Fruit fly (Drosophila melanogaster): ENCODE data around the gene Sec24CD.

The Sec24CD gene

dm6 chr2L:2236722-2237121 lies at the start of gene Sec24CD:
Gene Sec24CD, minus strand, starts transcription at chr2L:2236844.
- TF ChIP-seq CG8478 (optimal IDR thresholded peaks at IDR 0.05) (no peak), CTCF (optimal IDR thresholded peaks at IDR 0.05) (no peak)

DNA sequence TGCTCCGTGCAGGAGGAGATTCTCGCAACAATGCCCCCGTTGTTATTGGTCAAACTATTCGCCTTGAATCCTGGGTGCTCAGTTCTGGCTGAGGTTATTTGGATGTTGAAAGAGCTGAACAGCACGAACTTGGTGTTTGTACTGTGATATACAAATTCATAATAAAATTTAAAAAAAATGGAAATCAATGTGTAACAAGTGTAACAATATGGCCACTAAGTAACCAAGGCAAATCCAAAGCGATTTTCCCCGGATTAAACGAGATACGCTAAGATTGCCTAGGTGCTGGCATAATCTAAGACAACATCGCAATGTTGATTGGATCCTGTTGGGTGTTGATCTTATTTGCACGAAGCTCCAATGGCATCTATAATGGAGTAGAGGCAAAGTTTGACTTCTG lies 48.2 kb upstream of the Sec24CD start, which contains the start of gene CG4271:
TSS of gene CG4271 (plus strand) at position 301 of the 400 bp plus-strand sequence.
- TF ChIP-seq CG8478 (optimal IDR thresholded peaks at IDR 0.05) = no peak
- TF ChIP-seq CTCF (optimal IDR thresholded peaks at IDR 0.05) = no peak

DNA sequence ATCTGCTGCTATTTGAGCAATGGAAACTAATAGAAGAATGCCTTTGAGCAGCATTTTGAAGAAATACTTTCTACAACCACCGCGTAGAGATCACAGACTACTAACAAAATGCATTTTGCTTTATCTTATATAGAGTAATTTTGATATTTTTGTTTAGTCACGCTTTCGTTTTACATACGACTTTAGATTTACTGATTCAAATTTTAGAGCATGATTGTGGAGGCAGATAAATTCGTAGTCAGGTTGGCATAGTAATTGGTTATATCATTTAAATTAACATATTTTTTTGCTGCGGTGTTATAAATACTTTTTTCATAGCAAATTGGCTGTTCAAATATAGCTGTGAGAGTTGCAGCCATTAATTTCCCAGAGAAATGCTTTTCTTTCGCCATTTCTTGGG lies 32.4 kb upstream of the Sec24CD start, which contains the start of gene CG17242:
TSS of gene CG17242 (minus strand) at position 101 of the 400 bp plus-strand sequence.
- TF ChIP-seq CG8478 (optimal IDR thresholded peaks at IDR 0.05) (no peak), CTCF (optimal IDR thresholded peaks at IDR 0.05) (no peak)

DNA sequence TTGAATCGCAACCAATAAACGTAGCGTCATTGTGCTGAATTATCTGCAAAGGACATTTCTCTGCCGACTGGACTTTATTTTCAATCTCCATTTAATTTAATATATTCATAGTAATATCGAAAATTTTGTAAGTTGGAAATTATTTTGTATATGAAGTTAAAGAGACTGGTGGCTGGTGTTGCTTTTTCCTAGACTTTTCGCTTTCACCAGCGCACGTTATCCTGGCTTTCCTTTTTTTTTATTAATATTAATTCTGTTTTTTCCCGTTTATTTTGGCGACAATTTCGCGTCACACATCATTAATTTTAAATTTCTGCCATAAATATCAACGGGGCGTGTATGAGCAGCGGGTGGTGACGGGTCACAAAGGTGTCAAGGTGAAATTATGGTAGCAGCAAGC lies 28.6 kb upstream of the Sec24CD start, which contains the start of gene CG34049:
TSS of gene CG34049 (minus strand) at position 101 of the 400 bp plus-strand sequence.
- TF ChIP-seq CG8478 (optimal IDR thresholded peaks at IDR 0.05) (no peak), CTCF (optimal IDR thresholded peaks at IDR 0.05) (no peak)

DNA sequence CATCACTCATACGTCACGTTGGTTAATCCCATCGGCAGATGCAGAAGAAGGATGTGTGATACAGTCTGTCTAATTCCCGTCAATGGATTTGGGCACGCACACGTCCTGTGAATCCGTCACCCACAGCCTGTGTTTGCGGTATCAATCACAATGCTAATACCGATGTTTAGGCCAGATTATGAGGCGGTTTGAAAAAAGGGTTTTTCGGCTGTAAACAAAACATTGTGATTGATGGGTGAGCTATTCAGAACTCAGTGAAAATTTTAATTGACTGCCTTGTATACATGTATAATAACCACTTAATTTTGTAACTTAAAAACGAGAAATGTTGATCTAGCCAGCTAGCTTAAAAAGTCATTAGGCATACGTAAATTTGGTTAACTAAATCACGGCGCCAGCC lies 26.5 kb upstream of the Sec24CD start, which contains the start of gene CG4270:
TSS of gene CG4270 (plus strand) at position 301 of the 400 bp plus-strand sequence.
- TF ChIP-seq CG8478 (optimal IDR thresholded peaks at IDR 0.05) (no peak), CTCF (optimal IDR thresholded peaks at IDR 0.05) (no peak)

- TF ChIP-seq CTCF (optimal IDR thresholded peaks at IDR 0.05) = no peak
- TF ChIP-seq CG8478 (optimal IDR thresholded peaks at IDR 0.05) = no peak
Observed at dm6 chr2L:2254950-2255349, 18.3 kb upstream of the Sec24CD start, which contains the start of gene Send1. Gene Send1, minus strand, starts transcription at chr2L:2255050.

- TF ChIP-seq CTCF (optimal IDR thresholded peaks at IDR 0.05) (no peak), CG8478 (optimal IDR thresholded peaks at IDR 0.05) (no peak)
Observed at dm6 chr2L:2252745-2253144, 16.1 kb upstream of the Sec24CD start, which contains the start of gene CG17234. Gene CG17234, plus strand, starts transcription at chr2L:2253045.

dm6 chr2L:2252241-2252640 lies 15.6 kb upstream of the Sec24CD start, which contains the start of gene CG17239:
Gene CG17239, minus strand, starts transcription at chr2L:2252341.
- no peak for TF ChIP-seq CTCF (optimal IDR thresholded peaks at IDR 0.05)
- no peak for TF ChIP-seq CG8478 (optimal IDR thresholded peaks at IDR 0.05)

DNA sequence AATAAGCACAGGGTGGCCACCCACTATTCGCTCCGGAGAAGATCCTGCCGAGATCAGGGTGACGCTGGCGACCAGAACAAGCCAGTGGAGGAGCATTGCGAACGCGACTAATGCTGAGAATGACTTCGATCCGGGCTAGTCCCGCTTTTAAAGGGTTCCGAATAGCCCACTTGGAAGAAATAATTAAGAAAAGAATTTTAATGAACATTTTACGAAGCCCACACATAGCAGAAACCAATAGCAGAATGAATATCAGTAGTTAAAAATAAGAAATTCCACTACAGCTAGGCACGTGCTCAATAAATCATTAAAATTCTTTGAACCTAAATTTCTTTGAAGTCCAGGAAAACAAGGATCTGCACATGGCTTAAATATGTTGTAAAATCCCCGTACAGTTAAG lies 14.5 kb upstream of the Sec24CD start, which contains the start of gene Ser12:
TSS of gene Ser12 (minus strand) at position 101 of the 400 bp plus-strand sequence.
- TF ChIP-seq CTCF (optimal IDR thresholded peaks at IDR 0.05) (no peak), CG8478 (optimal IDR thresholded peaks at IDR 0.05) (no peak)

DNA sequence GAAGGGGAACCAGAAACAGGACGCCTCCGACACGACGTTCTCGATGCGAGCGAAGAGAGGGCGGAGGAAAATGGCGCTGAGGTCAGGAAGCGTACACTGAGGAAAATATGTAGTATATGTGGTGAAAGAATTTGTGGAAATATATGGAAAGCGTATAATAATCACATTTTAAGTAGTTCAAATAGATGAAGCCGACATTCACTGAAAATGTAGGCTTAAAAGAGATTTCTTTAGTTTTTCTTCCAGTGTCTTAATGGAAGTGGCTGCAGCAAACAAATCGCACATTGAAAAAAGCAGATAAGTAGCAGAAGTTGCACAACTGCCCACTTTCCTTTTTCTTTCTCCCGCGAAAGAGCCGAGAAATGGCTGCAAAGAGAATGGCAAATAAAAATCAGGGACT lies 12.9 kb upstream of the Sec24CD start:
- TF ChIP-seq CTCF (optimal IDR thresholded peaks at IDR 0.05) = no peak
- TF ChIP-seq CG8478 (optimal IDR thresholded peaks at IDR 0.05) = no peak

DNA sequence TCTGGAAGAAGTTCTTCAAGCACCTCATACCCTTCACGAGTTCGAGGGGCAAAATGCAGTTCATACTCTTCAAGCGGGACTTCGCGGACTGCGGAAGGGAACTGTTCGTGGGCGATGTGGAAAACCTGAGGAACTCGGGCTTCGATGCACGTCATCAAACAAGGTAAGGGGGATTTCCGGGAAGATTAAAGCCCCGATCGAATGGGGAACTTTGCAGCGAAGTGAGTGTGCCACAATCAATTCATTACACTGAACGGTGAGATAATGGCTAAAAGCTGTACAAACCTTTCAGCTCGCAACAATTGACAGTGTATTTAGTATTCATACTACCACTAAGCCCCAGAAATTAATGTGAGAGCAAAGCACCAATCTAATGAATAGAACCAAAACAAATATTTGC lies 6.1 kb upstream of the Sec24CD start:
- no peak for TF ChIP-seq CTCF (optimal IDR thresholded peaks at IDR 0.05)
- TF ChIP-seq CG8478 (optimal IDR thresholded peaks at IDR 0.05) = no peak

DNA sequence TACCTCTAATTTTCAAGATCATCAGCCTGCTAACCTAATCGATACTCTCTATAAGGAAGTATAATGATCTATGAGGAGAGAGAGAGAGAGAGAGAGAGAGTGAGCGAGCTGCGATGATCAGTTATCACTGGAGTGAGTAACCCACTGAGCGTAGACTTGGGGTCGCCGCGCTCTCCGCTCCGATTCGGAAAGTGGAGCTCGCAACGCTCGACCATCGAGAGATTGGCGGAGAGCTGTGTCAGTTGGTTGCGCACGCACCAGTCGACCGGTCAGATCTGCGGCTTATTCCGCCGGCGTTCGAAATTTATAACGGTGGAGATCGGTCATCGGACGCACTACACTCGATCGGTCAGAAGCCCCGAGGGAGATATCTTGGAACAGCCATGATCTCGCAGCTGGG lies 5.5 kb upstream of the Sec24CD start, which contains the start of gene CG4267:
TSS of gene CG4267 (plus strand) at position 240 of the 400 bp plus-strand sequence.
- TF ChIP-seq CG8478 (optimal IDR thresholded peaks at IDR 0.05) (no peak), CTCF (optimal IDR thresholded peaks at IDR 0.05) (no peak)

DNA sequence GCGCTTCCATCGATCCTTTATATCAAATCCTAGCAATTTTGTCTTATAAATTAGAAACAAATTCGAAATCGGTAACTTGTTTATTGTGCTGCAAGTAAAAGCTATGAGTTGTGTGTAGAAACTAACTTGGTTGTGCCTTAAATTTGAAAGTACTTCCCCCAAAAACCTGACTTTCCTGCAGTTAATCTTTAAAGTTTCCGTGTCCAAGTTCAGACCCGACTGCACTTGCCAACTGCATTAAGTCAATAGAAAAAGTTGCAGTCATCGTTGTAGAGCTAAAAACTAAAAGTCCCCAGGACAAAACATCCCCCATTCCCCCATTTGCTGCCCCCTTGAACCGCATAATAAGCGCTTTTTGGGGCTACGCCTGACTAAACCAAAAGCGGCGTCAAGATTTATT lies 3.8 kb upstream of the Sec24CD start, which contains the start of gene Tengl1:
TSS of gene Tengl1 (minus strand) at position 101 of the 400 bp plus-strand sequence.
- TF ChIP-seq CTCF (optimal IDR thresholded peaks at IDR 0.05) (no peak), CG8478 (optimal IDR thresholded peaks at IDR 0.05) (no peak)

DNA sequence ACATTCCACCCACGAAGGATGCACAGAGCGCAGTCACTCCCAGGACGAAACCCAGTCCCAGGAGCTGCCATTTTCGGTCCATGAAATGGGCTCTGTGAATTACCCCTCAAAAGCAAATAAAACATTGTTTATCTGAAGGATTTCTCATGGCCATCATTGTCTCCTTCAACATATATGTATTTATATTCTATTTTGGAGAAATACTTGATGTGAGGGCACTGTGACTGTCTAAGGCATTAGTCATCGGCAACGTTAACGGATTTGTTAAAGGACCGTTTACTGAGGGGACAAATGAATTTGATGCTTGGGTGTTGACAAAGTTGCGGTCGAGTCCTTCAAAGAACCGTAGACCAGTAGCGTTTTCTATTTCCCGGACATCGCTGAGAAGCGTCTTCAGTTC lies 2.6 kb upstream of the Sec24CD start, which contains the start of gene Tengl2:
TSS of gene Tengl2 (minus strand) at position 101 of the 400 bp plus-strand sequence.
- no peak for TF ChIP-seq CTCF (optimal IDR thresholded peaks at IDR 0.05)
- no peak for TF ChIP-seq CG8478 (optimal IDR thresholded peaks at IDR 0.05)

- no peak for TF ChIP-seq CTCF (optimal IDR thresholded peaks at IDR 0.05)
- TF ChIP-seq CG8478 (optimal IDR thresholded peaks at IDR 0.05) = no peak
Observed at dm6 chr2L:2238151-2238550, 1.5 kb upstream of the Sec24CD start, which contains the start of gene Tengl3. Gene Tengl3, minus strand, starts transcription at chr2L:2238251.

dm6 chr2L:2228179-2228849 lies 8.3 kb downstream of the Sec24CD start:
- TF ChIP-seq CG8478 (optimal IDR thresholded peaks at IDR 0.05) (no peak), CTCF (optimal IDR thresholded peaks at IDR 0.05) (no peak)

Data from S2 (cell line).